Fruit fly (Drosophila melanogaster): ENCODE data around the gene Pgcl.
"Not testable (repeated sequence)": the region's sequence is repeated elsewhere in the genome, so short reads cannot be mapped to it uniquely, and the experiment has no call there.

Gene Pgcl

DNA sequence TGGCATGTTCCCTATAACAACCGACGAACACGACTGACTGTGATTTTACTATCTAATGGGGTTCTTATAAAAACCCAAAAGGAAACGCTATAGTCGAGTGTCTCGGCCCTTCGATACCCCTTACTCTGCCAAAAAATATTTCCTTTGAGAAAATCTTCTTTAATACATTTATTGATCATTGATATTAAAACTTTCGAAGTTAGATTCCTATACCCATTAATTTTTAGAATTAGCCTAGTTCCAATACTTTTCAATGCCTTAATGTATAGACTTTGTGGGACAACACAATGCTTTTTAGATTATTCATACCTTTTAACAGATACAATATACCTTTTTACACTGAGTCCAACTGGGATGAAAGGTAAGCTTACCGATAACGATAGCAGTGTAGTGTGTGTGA, at the start of gene Pgcl:
TSS of gene Pgcl (minus strand) at position 45 of the 400 bp plus-strand sequence.
- TF ChIP-seq Sin3A (optimal IDR thresholded peaks at IDR 0.05) (no peak), Myc (optimal IDR thresholded peaks at IDR 0.05) (no peak), psq (optimal IDR thresholded peaks at IDR 0.05) (no peak), h (optimal IDR thresholded peaks at IDR 0.05) (no peak), insv (optimal IDR thresholded peaks at IDR 0.05) (no peak), ttk (optimal IDR thresholded peaks at IDR 0.05) (no peak)

DNA sequence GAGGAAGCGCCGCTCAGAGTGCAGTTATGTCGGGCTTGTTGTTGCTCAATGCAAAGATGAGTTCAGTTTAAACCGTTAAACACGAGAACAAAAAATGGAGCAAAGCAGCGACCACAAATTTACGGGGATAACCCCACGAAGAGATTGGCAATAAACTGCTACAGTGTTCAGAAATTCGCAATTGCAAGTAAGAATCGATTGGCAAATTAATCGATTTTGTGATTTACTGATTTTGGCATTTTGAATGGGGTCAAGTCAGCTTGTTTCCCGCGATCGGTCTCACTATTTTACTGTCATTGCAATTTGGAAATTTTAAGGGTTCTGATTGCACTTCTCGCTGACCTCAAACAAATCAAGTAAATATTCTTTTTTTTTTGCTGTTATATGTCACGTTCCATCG, 44.4 kb upstream of the Pgcl start, which contains the start of gene CG3176:
TSS of gene CG3176 (plus strand) at position 221 of the 400 bp plus-strand sequence.
- TF ChIP-seq ttk, h, psq (optimal IDR thresholded peaks at IDR 0.05): not testable (repeated sequence)

DNA sequence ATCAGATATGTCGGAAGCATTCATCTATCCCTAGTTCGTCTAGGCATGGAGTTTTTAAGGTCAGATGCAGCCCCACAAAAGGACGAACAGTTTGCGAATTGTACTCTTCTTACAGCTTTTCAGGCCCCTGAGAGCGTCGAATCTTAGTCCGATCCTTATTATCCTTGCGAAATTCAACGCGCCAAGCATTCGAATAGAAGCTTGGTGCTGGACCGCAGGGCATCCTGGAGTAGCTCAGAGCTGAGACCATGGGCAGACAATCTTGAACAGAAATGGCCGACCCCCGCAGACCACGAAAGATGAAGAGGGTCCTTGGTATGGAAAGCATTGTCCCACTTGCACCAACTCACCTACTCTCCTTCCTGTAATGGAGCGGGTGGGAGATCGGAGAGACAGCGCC, 41.5 kb upstream of the Pgcl start, which contains the start of gene CG32817:
TSS of gene CG32817 (plus strand) at position 301 of the 400 bp plus-strand sequence.
- no peak for TF ChIP-seq Sin3A (optimal IDR thresholded peaks at IDR 0.05)
- no peak for TF ChIP-seq insv (optimal IDR thresholded peaks at IDR 0.05)
- TF ChIP-seq psq (optimal IDR thresholded peaks at IDR 0.05) = no peak
- no peak for TF ChIP-seq h (optimal IDR thresholded peaks at IDR 0.05)
- no peak for TF ChIP-seq Myc (optimal IDR thresholded peaks at IDR 0.05)
- TF ChIP-seq ttk (optimal IDR thresholded peaks at IDR 0.05) = no peak

DNA sequence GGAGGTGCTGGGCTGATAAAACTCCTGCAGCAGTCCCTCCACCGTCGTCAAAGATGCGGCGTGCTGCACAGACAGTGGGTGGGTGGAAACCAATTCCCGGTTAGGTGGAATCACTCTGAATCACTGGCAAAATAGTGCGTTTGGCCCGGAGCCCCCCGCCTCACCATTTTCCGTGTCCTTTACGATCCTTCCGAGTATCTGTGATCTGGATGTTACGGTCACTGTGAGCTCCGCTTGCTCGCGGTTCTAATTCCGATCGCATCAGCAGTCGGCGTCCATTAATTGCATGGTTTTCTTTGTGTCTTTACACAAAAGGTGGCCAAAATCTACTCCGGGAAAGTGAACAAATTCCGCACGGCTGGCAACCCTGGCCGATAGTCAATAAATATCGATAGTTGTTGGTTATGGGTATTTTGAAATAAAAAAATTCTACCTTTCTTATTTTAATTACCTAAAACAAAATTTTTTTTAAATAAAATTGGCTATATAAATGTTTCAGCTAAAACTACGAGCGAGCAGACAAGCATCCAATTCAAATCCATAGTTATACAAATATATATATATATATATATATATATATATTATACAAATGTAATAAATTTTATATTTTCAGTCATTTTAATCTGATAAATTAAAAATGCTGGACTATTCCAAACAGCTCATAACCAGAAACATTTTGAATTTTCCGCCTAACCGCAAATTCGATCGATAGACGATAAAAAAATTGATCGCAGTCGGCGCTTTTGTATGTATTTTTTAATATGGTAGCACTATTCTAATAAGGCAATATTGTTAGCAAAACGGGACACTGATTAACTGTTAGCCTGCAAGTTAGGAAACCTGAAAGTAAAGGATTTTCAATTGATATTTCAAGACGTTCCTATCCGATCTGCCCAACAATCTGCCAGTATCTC, 39.2 kb upstream of the Pgcl start, which contains the start of the genes ebo and CG13373:
TSS of gene ebo (minus strand) at position 350 of the 914 bp plus-strand sequence.
TSS of gene CG13373 (plus strand) at position 755 of the 914 bp plus-strand sequence.
- TF ChIP-seq psq (optimal IDR thresholded peaks at IDR 0.05) = no peak
- TF ChIP-seq h (optimal IDR thresholded peaks at IDR 0.05) = no peak
- no peak for TF ChIP-seq ttk (optimal IDR thresholded peaks at IDR 0.05)
- no peak for TF ChIP-seq Myc (optimal IDR thresholded peaks at IDR 0.05)
- no peak for TF ChIP-seq insv (optimal IDR thresholded peaks at IDR 0.05)
- TF ChIP-seq Sin3A (optimal IDR thresholded peaks at IDR 0.05) = no peak

DNA sequence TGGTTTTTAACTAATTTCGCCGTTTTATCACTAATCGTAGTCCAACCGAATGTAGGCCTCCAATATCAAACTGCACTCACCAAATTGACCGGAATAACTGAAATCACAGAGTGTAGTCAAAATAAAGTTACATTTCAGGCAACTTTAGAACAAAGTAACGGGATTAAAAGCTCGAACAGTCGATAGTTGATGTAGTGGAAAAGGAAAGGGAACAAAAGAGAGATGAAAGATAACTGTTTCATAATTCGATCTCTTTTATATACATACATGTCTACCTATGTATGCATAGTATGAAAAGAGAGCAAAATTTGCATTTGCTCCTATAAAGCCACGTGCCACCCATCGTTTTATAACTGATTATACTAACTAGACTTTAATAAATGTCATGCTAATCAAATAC, 33.4 kb upstream of the Pgcl start, which contains the start of gene CG32816:
TSS of gene CG32816 (minus strand) at position 101 of the 400 bp plus-strand sequence.
- TF ChIP-seq h (optimal IDR thresholded peaks at IDR 0.05) = no peak
- no peak for TF ChIP-seq Myc (optimal IDR thresholded peaks at IDR 0.05)
- no peak for TF ChIP-seq ttk (optimal IDR thresholded peaks at IDR 0.05)
- no peak for TF ChIP-seq insv (optimal IDR thresholded peaks at IDR 0.05)
- TF ChIP-seq Sin3A (optimal IDR thresholded peaks at IDR 0.05) = no peak
- TF ChIP-seq psq (optimal IDR thresholded peaks at IDR 0.05) = no peak

DNA sequence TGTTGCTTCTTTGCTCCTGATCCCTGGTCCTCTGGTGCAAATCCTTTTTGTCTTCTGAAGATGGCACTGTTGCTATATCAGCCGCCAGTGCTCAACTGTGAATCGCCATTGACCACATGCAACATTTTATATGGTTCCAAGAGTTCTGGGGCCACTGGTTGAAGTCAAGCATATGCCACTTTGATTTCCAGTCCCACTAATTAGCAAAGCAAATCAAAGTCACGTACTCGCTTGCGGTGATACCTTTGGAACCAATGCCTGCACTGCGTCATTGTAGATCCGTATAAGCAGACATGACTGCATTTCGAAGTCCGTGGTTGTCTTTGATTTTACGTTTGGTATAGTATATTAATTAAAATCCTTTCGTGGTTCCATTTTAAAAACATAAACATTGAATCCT, 32.0 kb upstream of the Pgcl start, which contains the start of gene Cyp4g1:
TSS of gene Cyp4g1 (minus strand) at position 101 of the 400 bp plus-strand sequence.
- TF ChIP-seq Myc (optimal IDR thresholded peaks at IDR 0.05) = no peak
- TF ChIP-seq h (optimal IDR thresholded peaks at IDR 0.05) = no peak
- no peak for TF ChIP-seq Sin3A (optimal IDR thresholded peaks at IDR 0.05)
- TF ChIP-seq ttk (optimal IDR thresholded peaks at IDR 0.05) = no peak
- no peak for TF ChIP-seq insv (optimal IDR thresholded peaks at IDR 0.05)

DNA sequence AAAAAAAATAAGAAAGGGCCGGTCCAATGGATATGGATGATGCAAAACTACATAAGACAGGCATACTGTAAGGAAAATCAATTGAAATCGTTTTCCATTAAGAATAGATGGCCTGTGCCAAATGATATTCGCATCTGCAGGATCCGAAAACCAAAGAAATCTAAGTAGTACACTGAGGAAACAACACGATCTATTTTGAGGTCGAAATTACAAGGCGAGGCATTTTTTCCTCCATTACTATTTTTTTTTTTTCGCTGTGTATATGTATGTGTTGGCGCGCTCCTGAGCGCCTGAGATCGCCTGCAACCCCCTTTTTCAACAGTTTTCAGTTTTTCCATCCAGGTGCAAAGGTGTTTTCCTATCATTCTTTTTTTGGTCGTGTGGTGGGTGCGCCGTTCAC, 26.7 kb upstream of the Pgcl start:
- no peak for TF ChIP-seq insv (optimal IDR thresholded peaks at IDR 0.05)
- no peak for TF ChIP-seq ttk (optimal IDR thresholded peaks at IDR 0.05)
- TF ChIP-seq Sin3A (optimal IDR thresholded peaks at IDR 0.05) = no peak
- no peak for TF ChIP-seq psq (optimal IDR thresholded peaks at IDR 0.05)
- TF ChIP-seq h (optimal IDR thresholded peaks at IDR 0.05) = no peak
- no peak for TF ChIP-seq Myc (optimal IDR thresholded peaks at IDR 0.05)

DNA sequence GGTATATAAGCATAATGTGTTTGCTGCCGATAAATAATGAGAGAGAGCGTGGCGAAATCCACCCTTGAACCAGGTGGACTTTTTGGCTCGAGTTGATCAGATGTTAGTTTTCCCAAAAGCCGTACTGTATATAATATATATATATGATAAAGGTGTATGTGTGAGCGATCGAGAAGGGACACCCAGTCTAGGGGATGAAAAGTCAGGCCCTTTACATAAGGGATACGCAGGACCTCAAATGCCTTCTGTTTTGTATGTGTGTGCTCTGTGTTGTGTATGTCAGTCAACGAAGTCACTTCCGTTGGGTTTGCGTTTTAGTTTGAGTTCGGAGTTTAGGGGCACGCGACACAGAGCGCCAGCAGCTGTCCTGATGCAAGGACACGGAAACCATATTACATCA, 23.2 kb upstream of the Pgcl start, which contains the start of gene ase:
TSS of gene ase (plus strand) at position 301 of the 400 bp plus-strand sequence.
- TF ChIP-seq Sin3A (optimal IDR thresholded peaks at IDR 0.05) (no peak), Myc (optimal IDR thresholded peaks at IDR 0.05) (no peak), insv (optimal IDR thresholded peaks at IDR 0.05) (no peak), ttk (optimal IDR thresholded peaks at IDR 0.05) (no peak), psq (optimal IDR thresholded peaks at IDR 0.05) (no peak), h (optimal IDR thresholded peaks at IDR 0.05) (no peak)

DNA sequence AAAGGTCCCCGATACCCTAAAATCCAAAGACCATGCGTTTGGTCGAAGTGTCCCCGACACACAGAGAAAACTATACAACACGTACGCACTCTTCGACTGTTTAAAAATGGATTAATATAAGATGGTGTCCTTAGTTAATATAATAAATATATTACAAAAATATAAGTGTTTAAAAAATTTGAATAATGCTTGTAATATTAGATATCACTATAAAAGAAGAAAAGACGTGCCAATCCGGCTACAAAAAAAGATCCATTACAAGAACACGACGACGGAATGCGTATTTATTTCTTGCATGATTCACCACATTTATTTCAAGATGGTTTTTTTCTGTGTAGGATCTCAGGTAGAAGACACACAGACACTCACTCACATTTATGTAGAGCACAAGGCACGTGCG, 20.6 kb upstream of the Pgcl start:
- TF ChIP-seq psq (optimal IDR thresholded peaks at IDR 0.05) (no peak), ttk (optimal IDR thresholded peaks at IDR 0.05) (no peak), h (optimal IDR thresholded peaks at IDR 0.05) (no peak), Myc (optimal IDR thresholded peaks at IDR 0.05) (no peak), Sin3A (optimal IDR thresholded peaks at IDR 0.05) (no peak), insv (optimal IDR thresholded peaks at IDR 0.05) (no peak)

DNA sequence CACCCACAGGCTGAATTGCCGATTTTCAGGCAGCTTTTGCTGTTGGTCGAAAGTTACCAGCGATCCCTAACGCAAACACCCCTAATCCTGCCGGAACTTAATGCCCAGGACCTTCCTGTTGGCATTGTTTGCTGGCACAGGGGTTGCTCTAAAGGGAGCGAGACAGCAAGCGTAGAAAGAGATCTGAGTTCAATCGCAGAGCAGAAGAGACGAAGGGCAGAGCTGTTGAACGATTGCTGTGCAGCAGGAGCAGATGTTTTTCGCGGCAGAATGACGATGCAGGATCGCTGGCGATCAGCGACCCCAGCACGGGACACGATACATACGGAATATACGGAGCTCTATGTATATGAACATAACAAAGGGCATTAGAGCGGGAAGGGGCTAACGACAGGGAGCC, 19.7 kb upstream of the Pgcl start:
- TF ChIP-seq psq (optimal IDR thresholded peaks at IDR 0.05) (no peak), h (optimal IDR thresholded peaks at IDR 0.05) (no peak), Myc (optimal IDR thresholded peaks at IDR 0.05) (no peak), ttk (optimal IDR thresholded peaks at IDR 0.05) (no peak)

DNA sequence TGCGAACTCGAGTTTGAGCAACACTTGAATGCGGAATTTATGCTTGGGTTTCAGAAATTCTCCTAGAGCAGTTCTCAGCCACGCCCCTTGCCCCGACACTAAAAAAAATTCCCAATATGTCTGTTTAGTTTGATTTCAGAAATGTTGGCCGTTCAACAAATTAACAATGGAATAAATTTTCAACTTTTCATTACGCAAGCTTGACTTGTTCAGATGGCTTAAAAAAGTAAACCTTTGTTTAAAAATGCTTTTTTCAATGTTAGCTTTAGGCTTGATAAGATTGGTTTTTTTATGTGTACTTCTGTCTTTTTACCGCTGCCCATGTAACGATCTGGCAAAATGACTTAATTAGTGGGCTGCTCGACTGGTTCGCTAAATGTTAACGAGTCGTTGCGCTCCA, 15.5 kb upstream of the Pgcl start:
- no peak for TF ChIP-seq Sin3A (optimal IDR thresholded peaks at IDR 0.05)
- TF ChIP-seq psq (optimal IDR thresholded peaks at IDR 0.05) = no peak
- TF ChIP-seq h (optimal IDR thresholded peaks at IDR 0.05) = no peak
- no peak for TF ChIP-seq insv (optimal IDR thresholded peaks at IDR 0.05)
- no peak for TF ChIP-seq Myc (optimal IDR thresholded peaks at IDR 0.05)
- no peak for TF ChIP-seq ttk (optimal IDR thresholded peaks at IDR 0.05)

DNA sequence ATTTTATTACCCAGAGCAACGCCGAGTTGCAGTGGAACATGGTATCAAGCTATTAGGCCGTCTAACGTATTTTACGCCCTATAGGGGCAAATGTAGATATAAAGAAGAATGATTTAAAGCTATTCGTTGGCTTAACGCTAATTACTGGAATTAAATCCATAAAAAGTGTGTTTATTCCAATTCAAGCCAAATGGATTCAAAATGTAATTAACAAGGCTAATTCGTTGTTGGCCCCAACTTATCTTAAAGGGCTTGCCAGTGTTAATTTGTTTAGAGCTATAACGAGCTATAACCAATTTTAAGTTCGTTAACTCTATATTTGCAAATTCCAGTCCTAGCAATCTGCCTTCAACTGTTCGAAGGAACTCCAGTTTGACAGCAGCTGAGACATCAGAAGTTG, 11.7 kb upstream of the Pgcl start:
- no peak for TF ChIP-seq insv (optimal IDR thresholded peaks at IDR 0.05)
- TF ChIP-seq psq (optimal IDR thresholded peaks at IDR 0.05) = no peak
- TF ChIP-seq h (optimal IDR thresholded peaks at IDR 0.05) = no peak
- no peak for TF ChIP-seq ttk (optimal IDR thresholded peaks at IDR 0.05)
- TF ChIP-seq Myc (optimal IDR thresholded peaks at IDR 0.05) = no peak
- TF ChIP-seq Sin3A (optimal IDR thresholded peaks at IDR 0.05) = no peak

All from Kc167 (cell line).